Worm (Caenorhabditis elegans): Measurements from ENCODE around the gene grl-12.

The grl-12 gene

DNA sequence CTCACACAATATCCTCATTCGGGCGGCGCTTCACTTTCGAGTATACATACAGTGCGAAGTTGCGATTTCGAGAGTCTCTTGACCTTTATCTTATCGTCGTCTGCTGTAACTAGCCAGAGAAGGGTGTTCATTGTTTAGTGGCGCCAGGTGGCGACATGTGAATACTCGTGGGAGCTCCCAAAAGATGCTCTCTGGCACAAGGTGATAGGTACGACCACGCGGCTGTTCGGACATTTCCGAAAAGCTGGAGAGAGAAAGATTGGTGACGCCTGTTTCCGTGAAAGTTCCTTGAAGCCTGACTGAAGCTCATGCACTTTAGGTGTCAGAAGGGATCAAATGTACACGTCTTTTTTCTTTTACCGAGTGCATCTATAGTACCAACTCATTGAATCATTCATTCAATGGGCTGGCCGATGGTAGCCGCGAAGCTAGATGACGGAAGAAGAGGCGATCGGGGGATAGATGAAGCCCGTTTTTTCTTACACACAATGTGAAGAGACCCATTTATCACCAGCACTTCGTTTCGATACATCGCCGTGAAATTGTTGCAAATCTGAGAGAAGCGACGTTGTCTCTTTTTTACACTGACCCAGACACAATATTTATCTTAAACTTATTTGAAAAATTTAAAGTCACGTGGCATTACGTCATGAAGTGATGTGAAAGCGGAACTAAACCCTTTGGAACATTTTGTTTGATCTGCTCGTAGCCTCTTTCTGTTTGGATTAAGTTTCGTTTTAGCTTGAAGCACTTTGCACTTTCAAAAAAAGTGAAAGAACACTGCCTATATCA, 30.6 kb upstream of the grl-12 start (continued):
- TF ChIP-seq nhr-111 (GFP tag; optimal IDR thresholded peaks at IDR 0.05) (no peak), mxl-2 (GFP tag; conservative IDR thresholded peaks at IDR 0.05) (no peak), nhr-25 (tag; optimal IDR thresholded peaks at IDR 0.05; ENCODE audit: borderline replicate concordance, insufficient read depth) (no peak), nhr-42 (GFP tag; IDR thresholded peaks at IDR 0.05) (no peak), Y5F2A.4 (GFP tag; optimal IDR thresholded peaks at IDR 0.05) (no peak), jun-1 (tag; optimal IDR thresholded peaks at IDR 0.05) (no peak), hmg-1.1 (GFP tag; IDR thresholded peaks at IDR 0.05) (no peak), hlh-30 (tag; optimal IDR thresholded peaks at IDR 0.05; ENCODE audit: insufficient read depth) (peak; percentile 34), pha-4 (GFP tag; IDR thresholded peaks at IDR 0.05) (no peak), pha-4 (tag; optimal IDR thresholded peaks at IDR 0.05) (no peak), lin-38 (GFP tag; IDR thresholded peaks at IDR 0.05) (no peak), egl-27 (tag; optimal IDR thresholded peaks at IDR 0.05) (no peak), aly-2 (tag; optimal IDR thresholded peaks at IDR 0.05) (no peak), madf-5 (GFP tag; IDR thresholded peaks at IDR 0.05) (no peak), aha-1 (tag) (peak; percentile 22), nhr-76 (tag; optimal IDR thresholded peaks at IDR 0.05) (no peak), daf-16 (GFP tag; optimal IDR thresholded peaks at IDR 0.05) (peak in 1 of 2 experiments; percentile 39), daf-16 (tag; optimal IDR thresholded peaks at IDR 0.05) (no peak), spr-3 (GFP tag; optimal IDR thresholded peaks at IDR 0.05) (no peak), arid-1 (GFP tag; conservative IDR thresholded peaks at IDR 0.05) (no peak), saeg-2 (GFP tag; IDR thresholded peaks at IDR 0.05) (no peak), mxl-3 (GFP tag; optimal IDR thresholded peaks at IDR 0.05) (peak; percentile 0), hlh-11 (tag; optimal IDR thresholded peaks at IDR 0.05) (peak; percentile 38), mdl-1 (tag; optimal IDR thresholded peaks at IDR 0.05) (no peak), vab-7 (GFP tag; IDR thresholded peaks at IDR 0.05) (no peak), fos-1 (tag; optimal IDR thresholded peaks at IDR 0.05) (no peak), rbr-2 (tag; optimal IDR thresholded peaks at IDR 0.05) (no peak), fkh-10 (GFP tag; optimal IDR thresholded peaks at IDR 0.05) (no peak), snpc-4 (tag; optimal IDR thresholded peaks at IDR 0.05) (no peak), Y75B8A.6 (GFP tag; IDR thresholded peaks at IDR 0.05) (no peak), ztf-11 (tag; optimal IDR thresholded peaks at IDR 0.05) (no peak), lim-7 (GFP tag; IDR thresholded peaks at IDR 0.05) (no peak)

DNA sequence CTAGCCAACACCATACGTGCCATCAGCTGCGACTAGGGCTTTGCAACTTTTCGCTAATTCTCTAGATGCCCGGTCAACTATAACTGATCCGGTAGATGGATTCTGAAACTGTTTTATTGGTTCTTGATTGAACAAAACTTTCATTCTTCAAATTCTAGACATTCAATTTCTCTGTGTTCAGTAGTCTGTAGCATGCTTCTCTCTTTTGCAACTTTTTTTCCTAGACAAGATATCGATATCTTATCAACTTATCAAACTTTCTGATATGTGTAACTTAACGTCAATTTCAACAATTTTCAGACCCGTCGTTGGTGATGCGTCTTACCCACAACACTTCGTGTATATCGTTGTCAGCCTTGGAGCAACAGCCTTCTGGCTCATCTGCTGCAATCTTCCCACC, 29.0 kb upstream of the grl-12 start, which contains the start of gene ZC190.4:
ZC190.4 (plus strand) TSS at position 301 of the 400 bp plus-strand sequence.
- TF ChIP-seq dmd-6 (GFP tag; IDR thresholded peaks at IDR 0.05) (0 out of 2 replicates have a peak, but pooled peaks have one; percentile 9), vab-7 (GFP tag; IDR thresholded peaks at IDR 0.05) (no peak), mxl-3 (GFP tag; optimal IDR thresholded peaks at IDR 0.05) (no peak), spr-1 (tag; optimal IDR thresholded peaks at IDR 0.05) (no peak), nhr-41 (GFP tag; IDR thresholded peaks at IDR 0.05) (no peak), dmd-9 (GFP tag; IDR thresholded peaks at IDR 0.05) (no peak)

DNA sequence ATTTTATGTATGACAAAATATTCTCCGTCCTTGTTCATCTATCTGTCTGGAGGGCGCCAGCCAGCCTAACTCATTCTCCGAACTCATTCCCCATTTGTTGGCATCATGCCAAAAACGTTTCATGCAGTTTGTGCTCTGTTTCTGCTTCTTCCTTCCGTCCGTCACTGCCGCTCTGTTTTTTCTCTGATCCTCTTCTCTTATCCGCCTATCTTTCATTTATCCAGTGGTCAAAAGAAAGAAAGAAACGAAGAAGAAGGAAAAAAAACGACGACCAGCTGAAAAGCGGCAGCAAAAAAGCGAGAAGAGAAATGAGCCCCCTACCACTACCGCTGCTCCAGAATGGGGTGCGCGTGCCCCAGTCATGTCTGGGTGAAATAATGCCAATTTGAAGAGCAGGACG, 26.2 kb upstream of the grl-12 start:
- TF ChIP-seq unc-62 (GFP tag; optimal IDR thresholded peaks at IDR 0.05 in 1 of 2) (peak in 1 of 2 experiments; percentile 96), unc-62 (tag; optimal IDR thresholded peaks at IDR 0.05) (no peak), egl-43 (GFP tag; IDR thresholded peaks at IDR 0.05) (0 out of 2 replicates have a peak, but pooled peaks have one; percentile 45), pha-4 (GFP tag; IDR thresholded peaks at IDR 0.05) (no peak), pha-4 (tag; optimal IDR thresholded peaks at IDR 0.05) (no peak), hif-1 (tag; optimal IDR thresholded peaks at IDR 0.05) (peak in 1 of 2 experiments; percentile 4), duxl-1 (tag; optimal IDR thresholded peaks at IDR 0.05; ENCODE audit: poor library complexity) (peak; percentile 3), rbr-2 (tag; optimal IDR thresholded peaks at IDR 0.05) (peak; percentile 8), hmg-1.1 (GFP tag; IDR thresholded peaks at IDR 0.05) (peak; percentile 46; the same call in 1 of the 2 replicates), hlh-11 (tag; optimal IDR thresholded peaks at IDR 0.05) (peak; percentile 45), zag-1 (tag; optimal IDR thresholded peaks at IDR 0.05) (no peak), mdl-1 (tag; optimal IDR thresholded peaks at IDR 0.05) (peak in 1 of 2 experiments; percentile 54), hlh-30 (tag; optimal IDR thresholded peaks at IDR 0.05; ENCODE audit: insufficient read depth) (peak; percentile 62), mep-1 (tag; optimal IDR thresholded peaks at IDR 0.05) (peak; percentile 17), lim-7 (GFP tag; IDR thresholded peaks at IDR 0.05) (no peak), ceh-44 (GFP tag; IDR thresholded peaks at IDR 0.05) (no peak), dve-1 (tag; optimal IDR thresholded peaks at IDR 0.05; ENCODE audit: insufficient read depth) (no peak), set-16 (GFP tag; IDR thresholded peaks at IDR 0.05) (peak; percentile 40), tra-1 (GFP tag; IDR thresholded peaks at IDR 0.05) (no peak)
